Worm (Caenorhabditis elegans) whole organism, L1 larva: ENCODE data around the gene K03A11.1.

Experiments
- ama-1 ChIP-seq: fragments of 150-350 bp; optimal IDR thresholded peaks from 2 replicates; lab custom pipeline; 2014
- ceh-63 ChIP-seq: fragments of 200-800 bp; sonication (Bioruptor generic); optimal IDR thresholded peaks from 2 replicates; lab custom pipeline; 2018; ENCODE audit warnings: mild to moderate bottlenecking, missing genetic modification characterization, missing compliant biosample characterization
- fkh-10 ChIP-seq: sonication (generic microtip); optimal IDR thresholded peaks from 2 replicates; lab custom pipeline; 2017; ENCODE audit warnings: missing biosample characterization, missing genetic modification reagents, missing genetic modification characterization
- lin-13 ChIP-seq: fragments of 150-350 bp; optimal IDR thresholded peaks from 2 replicates; lab custom pipeline; 2014; ENCODE audit warnings: missing biosample characterization, missing genetic modification reagents, missing genetic modification characterization
- lin-35 ChIP-seq, 2 experiments: fragments of 150-350 bp; optimal IDR thresholded peaks; 2 replicates each; lab custom pipeline; 2014; ENCODE audit warnings: missing biosample characterization in 2 of 2, missing genetic modification characterization in 2 of 2, missing genetic modification reagents in 2 of 2
- nhr-237 ChIP-seq: fragments of 150-350 bp; optimal IDR thresholded peaks from 2 replicates; lab custom pipeline; 2014; ENCODE audit warnings: missing biosample characterization, missing genetic modification characterization
- pqm-1 ChIP-seq: sonication (generic microtip); optimal IDR thresholded peaks from 3 replicates; lab custom pipeline; 2017; ENCODE audit warnings: missing biosample characterization, missing genetic modification characterization

- TF ChIP-seq nhr-237 (tag; lab: Kevin White, UChicago), result no peak
- no peak for TF ChIP-seq lin-35 (GFP tag; optimal IDR thresholded peaks at IDR 0.05; lab: Kevin White, UChicago)
- TF ChIP-seq lin-13 (GFP tag; lab: Kevin White, UChicago), result no peak
- TF ChIP-seq ama-1, result no peak
- TF ChIP-seq fkh-10 (GFP tag; lab: Kevin White, UChicago), result no peak
- TF ChIP-seq pqm-1 (tag; lab: Kevin White, UChicago), result no peak
- no peak for TF ChIP-seq ceh-63 (GFP tag; lab: Kevin White, UChicago)
Measured at ce11 chrX:13088539-13088938, 37.0 kb downstream of the K03A11.1 start.
